Worm (Caenorhabditis elegans): ENCODE data around the gene mbk-1.

mbk-1 gene

ce11 chrX:14838339-14838738 is 14.0 kb upstream of the mbk-1 start:
- no peak for TF ChIP-seq cey-2 (tag; optimal IDR thresholded peaks at IDR 0.05; ENCODE audit: borderline replicate concordance, insufficient read depth)
- no peak for TF ChIP-seq attf-4 (tag; optimal IDR thresholded peaks at IDR 0.05)
- no peak for TF ChIP-seq gei-8 (GFP tag; optimal IDR thresholded peaks at IDR 0.05)
- TF ChIP-seq ceh-28 (tag; optimal IDR thresholded peaks at IDR 0.05), result no peak
- no peak for TF ChIP-seq ZK546.5 (tag; optimal IDR thresholded peaks at IDR 0.05)
- no peak for TF ChIP-seq ceh-62 (tag; optimal IDR thresholded peaks at IDR 0.05)
- no peak for TF ChIP-seq fkh-10 (GFP tag; optimal IDR thresholded peaks at IDR 0.05)
- TF ChIP-seq zip-2 (tag; optimal IDR thresholded peaks at IDR 0.05), result no peak
- no peak for TF ChIP-seq F10B5.3 (tag; optimal IDR thresholded peaks at IDR 0.05)
- TF ChIP-seq nhr-237 (tag; optimal IDR thresholded peaks at IDR 0.05), result no peak
- TF ChIP-seq zfp-2 (tag; optimal IDR thresholded peaks at IDR 0.05), result no peak
- no peak for TF ChIP-seq dmd-6 (GFP tag; IDR thresholded peaks at IDR 0.05)
- TF ChIP-seq duxl-1 (tag; optimal IDR thresholded peaks at IDR 0.05; ENCODE audit: poor library complexity), result no peak

DNA sequence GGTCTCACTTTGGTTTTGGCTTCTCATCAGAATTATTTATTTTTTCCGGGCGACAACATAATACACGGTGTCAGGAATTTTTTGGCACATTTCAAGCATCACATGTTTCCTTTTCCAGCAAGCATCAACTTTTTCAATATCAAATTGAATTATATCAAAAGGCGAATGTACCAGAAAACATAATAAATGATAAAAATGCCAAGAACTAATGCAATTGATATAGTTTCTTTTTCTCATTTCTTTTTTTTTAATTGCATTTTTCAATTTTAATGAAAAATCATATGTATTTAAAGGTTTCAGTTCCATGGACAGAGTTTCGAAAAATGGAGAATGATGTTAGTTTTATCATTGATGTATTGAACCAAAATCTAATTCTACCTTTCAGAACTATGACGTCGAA is 7.2 kb upstream of the mbk-1 start, which contains the start of gene dpf-2:
Gene dpf-2, plus strand, starts transcription at position 301 of the 400 bp plus-strand sequence.
- TF ChIP-seq daf-12 (tag; optimal IDR thresholded peaks at IDR 0.05) (no peak), aha-1 (tag) (peak; percentile 10)

- TF ChIP-seq lin-13 (GFP tag; optimal IDR thresholded peaks at IDR 0.05) (no peak), aha-1 (tag) (peak; percentile 96), unc-62 (GFP tag; optimal IDR thresholded peaks at IDR 0.05 in 1 of 2) (peak in 1 of 2 experiments; percentile 4), unc-62 (tag; optimal IDR thresholded peaks at IDR 0.05) (no peak)
Measured at ce11 chrX:14828766-14829165, 4.4 kb upstream of the mbk-1 start.

DNA sequence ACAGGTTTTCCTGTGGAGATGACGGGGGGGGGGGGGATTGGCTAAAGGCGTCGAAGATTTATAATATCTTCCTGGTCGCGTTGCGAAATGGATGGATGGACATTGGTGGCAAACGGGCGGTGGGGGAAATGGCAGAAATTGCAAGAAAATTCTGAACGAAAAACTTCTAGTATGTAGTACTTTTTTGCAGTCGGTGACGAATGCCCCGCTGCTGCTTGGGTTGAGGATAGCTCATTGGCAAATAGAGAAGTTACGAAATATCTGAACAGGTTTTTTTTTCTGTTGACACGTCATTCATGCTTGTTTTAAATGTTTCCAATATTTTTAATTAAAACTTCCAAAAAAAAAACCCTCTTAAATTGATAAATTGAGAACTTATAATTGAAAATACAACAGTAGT is 4.8 kb downstream of the mbk-1 start:
- TF ChIP-seq daf-16 (GFP tag; optimal IDR thresholded peaks at IDR 0.05) (no peak), daf-16 (tag; optimal IDR thresholded peaks at IDR 0.05) (no peak), ceh-82 (tag; optimal IDR thresholded peaks at IDR 0.05) (no peak), zip-11 (GFP tag; IDR thresholded peaks at IDR 0.05) (no peak), unc-62 (GFP tag; optimal IDR thresholded peaks at IDR 0.05 in 1 of 2) (peak in 1 of 2 experiments; percentile 39), unc-62 (tag; optimal IDR thresholded peaks at IDR 0.05) (no peak), nhr-10 (tag; optimal IDR thresholded peaks at IDR 0.05) (no peak), nhr-41 (GFP tag; IDR thresholded peaks at IDR 0.05) (no peak), ceh-20 (GFP tag; IDR thresholded peaks at IDR 0.05) (no peak), arid-1 (GFP tag; conservative IDR thresholded peaks at IDR 0.05) (0 out of 2 replicates have a peak, but pooled peaks have one; percentile 8), ama-1 (optimal IDR thresholded peaks at IDR 0.05) (no peak), ctbp-1 (GFP tag; IDR thresholded peaks at IDR 0.05) (no peak), mdl-1 (tag; optimal IDR thresholded peaks at IDR 0.05) (no peak), dmd-9 (GFP tag; IDR thresholded peaks at IDR 0.05) (no peak), zfp-3 (GFP tag; conservative IDR thresholded peaks at IDR 0.05) (0 out of 2 replicates have a peak, but pooled peaks have one; percentile 16), unc-39 (tag; optimal IDR thresholded peaks at IDR 0.05) (no peak), egl-27 (tag; optimal IDR thresholded peaks at IDR 0.05) (no peak), lsy-2 (tag; optimal IDR thresholded peaks at IDR 0.05) (no peak), jun-1 (tag; optimal IDR thresholded peaks at IDR 0.05) (no peak), lin-29 (GFP tag; IDR thresholded peaks at IDR 0.05) (peak; percentile 27; the same call in 1 of the 2 replicates), dpl-1 (GFP tag; optimal IDR thresholded peaks at IDR 0.05) (no peak), attf-4 (tag; optimal IDR thresholded peaks at IDR 0.05) (no peak), snpc-1.2 (GFP tag; IDR thresholded peaks at IDR 0.05) (no peak), zfp-2 (tag; optimal IDR thresholded peaks at IDR 0.05) (no peak), aha-1 (tag) (peak; percentile 61), hlh-30 (tag; optimal IDR thresholded peaks at IDR 0.05; ENCODE audit: insufficient read depth) (no peak), rbr-2 (tag; optimal IDR thresholded peaks at IDR 0.05) (no peak)
